Fruit fly (Drosophila melanogaster) whole organism, embryonic: ENCODE measurements around the gene CG34126.

ENCODE experiments used
- BtbVII ChIP-seq: fragments of 200-800 bp; sonication (Bioruptor generic); optimal IDR thresholded peaks from 3 replicates; lab custom pipeline; 2017; ENCODE audit warnings: missing biosample characterization, mild to moderate bottlenecking, missing genetic modification characterization
- CG10959 ChIP-seq: fragments of 200-800 bp; sonication (Bioruptor generic); IDR thresholded peaks from 2 replicates; pipeline ENCODE4 v1.3.6; 2022; ENCODE audit warnings: missing biosample characterization, missing genetic modification characterization
- CG14710 ChIP-seq: fragments of 200-800 bp; sonication (Bioruptor generic); optimal IDR thresholded peaks from 3 replicates; lab custom pipeline; 2019; ENCODE audit warnings: missing biosample characterization, mild to moderate bottlenecking, missing genetic modification characterization, moderate library complexity
- CG18619 ChIP-seq: fragments of 200-800 bp; sonication (Bioruptor generic); optimal IDR thresholded peaks from 3 replicates; lab custom pipeline; 2017; ENCODE audit warnings: missing biosample characterization, mild to moderate bottlenecking, missing genetic modification characterization
- CG2129 ChIP-seq: fragments of 200-800 bp; sonication (Bioruptor generic); IDR thresholded peaks from 2 replicates; pipeline ENCODE4 v1.3.6; 2022; ENCODE audit warnings: missing biosample characterization, missing genetic modification characterization; ENCODE audit not compliant: partially characterized antibody
- CG31365 ChIP-seq: fragments of 200-800 bp; sonication (Bioruptor generic); optimal IDR thresholded peaks from 2 replicates; lab custom pipeline; 2018; ENCODE audit warnings: missing biosample characterization, mild to moderate bottlenecking, missing genetic modification characterization
- CG3163 ChIP-seq: fragments of 200-800 bp; sonication (Bioruptor generic); optimal IDR thresholded peaks from 3 replicates; lab custom pipeline; 2016; ENCODE audit warnings: missing biosample characterization, missing genetic modification characterization
- CG34376 ChIP-seq: fragments of 200-800 bp; sonication (Bioruptor generic); optimal IDR thresholded peaks from 2 replicates; lab custom pipeline; 2018; ENCODE audit warnings: missing biosample characterization, mild to moderate bottlenecking, missing genetic modification characterization
- CG42726 ChIP-seq: fragments of 200-800 bp; sonication (Bioruptor generic); IDR thresholded peaks from 2 replicates; pipeline ENCODE4 v1.3.6; 2022; ENCODE audit warnings: missing biosample characterization, missing genetic modification characterization; ENCODE audit not compliant: partially characterized antibody
- CG4360 ChIP-seq: fragments of 200-800 bp; sonication (Bioruptor generic); IDR thresholded peaks from 2 replicates; pipeline ENCODE4 v1.3.6; 2022; ENCODE audit warnings: missing biosample characterization, missing genetic modification characterization
- CG5180 ChIP-seq: fragments of 200-800 bp; sonication (Bioruptor generic); optimal IDR thresholded peaks from 3 replicates; lab custom pipeline; 2017; ENCODE audit warnings: missing biosample characterization, missing genetic modification characterization, mild to moderate bottlenecking, moderate library complexity, missing genetic modification reagents
- CG6654 ChIP-seq: fragments of 200-800 bp; sonication (Bioruptor generic); optimal IDR thresholded peaks from 2 replicates; lab custom pipeline; 2017; ENCODE audit warnings: missing biosample characterization, mild to moderate bottlenecking, missing genetic modification characterization
- CG6689 ChIP-seq: fragments of 200-800 bp; sonication (Bioruptor generic); IDR thresholded peaks from 2 replicates; pipeline ENCODE4 v1.3.6; 2022; ENCODE audit warnings: missing biosample characterization, missing genetic modification characterization
- CG6813 ChIP-seq: fragments of 200-800 bp; sonication (Bioruptor generic); optimal IDR thresholded peaks from 2 replicates; lab custom pipeline; 2017; ENCODE audit warnings: missing biosample characterization, missing genetic modification characterization, mild to moderate bottlenecking, moderate library complexity, missing genetic modification reagents
- CG7745 ChIP-seq: fragments of 200-800 bp; sonication (Bioruptor generic); optimal IDR thresholded peaks from 2 replicates; lab custom pipeline; 2018; ENCODE audit warnings: missing biosample characterization, mild to moderate bottlenecking, missing genetic modification characterization, moderate library complexity
- CG9817 ChIP-seq: fragments of 200-800 bp; sonication (Bioruptor generic); optimal IDR thresholded peaks from 2 replicates; lab custom pipeline; 2018; ENCODE audit warnings: missing biosample characterization, mild to moderate bottlenecking, missing genetic modification characterization, moderate library complexity
- CrebB ChIP-seq: fragments of 200-800 bp; sonication (Bioruptor generic); optimal IDR thresholded peaks from 3 replicates; lab custom pipeline; 2018; ENCODE audit warnings: missing biosample characterization, mild to moderate bottlenecking, missing genetic modification characterization
- Deaf1 ChIP-seq: fragments of 200-800 bp; optimal IDR thresholded peaks from 3 replicates; lab custom pipeline; 2019; ENCODE audit warnings: missing biosample characterization, mild to moderate bottlenecking, missing genetic modification characterization, moderate library complexity
- Dll ChIP-seq: fragments of 200-800 bp; sonication (Bioruptor generic); IDR thresholded peaks from 4 replicates; pipeline ENCODE4 v1.3.6; 2022; ENCODE audit warnings: missing biosample characterization, missing genetic modification characterization; ENCODE audit not compliant: partially characterized antibody
- HLH54F ChIP-seq: fragments of 200-800 bp; sonication (Bioruptor generic); optimal IDR thresholded peaks from 3 replicates; lab custom pipeline; 2016; ENCODE audit warnings: missing biosample characterization, missing genetic modification characterization
- Lhr ChIP-seq: fragments of 200-800 bp; sonication (Bioruptor generic); optimal IDR thresholded peaks from 3 replicates; lab custom pipeline; 2017; ENCODE audit warnings: mild to moderate bottlenecking, missing biosample characterization, missing genetic modification reagents, missing genetic modification characterization
- Lpt ChIP-seq: fragments of >200 bp; optimal IDR thresholded peaks from 2 replicates; lab custom pipeline; 2018; ENCODE audit warnings: missing biosample characterization, missing genetic modification characterization
- Myb ChIP-seq: fragments of 200-800 bp; sonication (Bioruptor generic); optimal IDR thresholded peaks from 2 replicates; lab custom pipeline; 2016; ENCODE audit warnings: missing biosample characterization, missing genetic modification characterization
- Pdp1 ChIP-seq, 2 experiments: fragments of 200-800 bp; sonication (Bioruptor generic); optimal IDR thresholded peaks; 3 replicates each; lab custom pipeline; 2016; ENCODE audit warnings: missing biosample characterization in 2 of 2, missing genetic modification characterization in 2 of 2, mild to moderate bottlenecking in 1 of 2, moderate library complexity in 1 of 2
- Ssrp ChIP-seq: fragments of 200-800 bp; sonication (Bioruptor generic); optimal IDR thresholded peaks from 2 replicates; lab custom pipeline; 2018; ENCODE audit warnings: missing biosample characterization, mild to moderate bottlenecking, missing genetic modification characterization, moderate library complexity
- az2 ChIP-seq: fragments of 200-800 bp; sonication (Bioruptor generic); optimal IDR thresholded peaks from 3 replicates; lab custom pipeline; 2016; ENCODE audit warnings: missing biosample characterization, missing genetic modification characterization
- cad ChIP-seq: fragments of >200 bp; optimal IDR thresholded peaks from 2 replicates; lab custom pipeline; 2017; ENCODE audit warnings: missing biosample characterization, missing genetic modification characterization
- chif ChIP-seq, 2 experiments: fragments of 200-800 bp; sonication (Bioruptor generic); optimal IDR thresholded peaks; 3 replicates each; lab custom pipeline; 2016; ENCODE audit warnings: missing biosample characterization in 2 of 2, missing genetic modification characterization in 2 of 2
- chm ChIP-seq: fragments of 200-800 bp; sonication (Bioruptor generic); IDR thresholded peaks from 2 replicates; pipeline ENCODE4 v1.3.6; 2022; ENCODE audit warnings: missing biosample characterization, missing genetic modification characterization
- crc ChIP-seq: fragments of 200-800 bp; sonication (Bioruptor generic); optimal IDR thresholded peaks from 2 replicates; lab custom pipeline; 2016; ENCODE audit warnings: missing biosample characterization, missing genetic modification characterization
- da ChIP-seq: fragments of 200-800 bp; sonication (Bioruptor generic); optimal IDR thresholded peaks from 2 replicates; lab custom pipeline; 2016; ENCODE audit warnings: missing biosample characterization, missing genetic modification characterization
- ems ChIP-seq: fragments of 200-800 bp; sonication (Bioruptor generic); optimal IDR thresholded peaks from 3 replicates; lab custom pipeline; 2016; ENCODE audit warnings: missing biosample characterization, missing genetic modification characterization
- fd64A ChIP-seq: fragments of 200-800 bp; sonication (Bioruptor generic); optimal IDR thresholded peaks from 3 replicates; lab custom pipeline; 2018; ENCODE audit warnings: missing biosample characterization, mild to moderate bottlenecking, missing genetic modification characterization
- gfzf ChIP-seq: fragments of 200-800 bp; sonication (Bioruptor generic); optimal IDR thresholded peaks from 2 replicates; lab custom pipeline; 2016; ENCODE audit warnings: missing biosample characterization, mild to moderate bottlenecking, missing genetic modification characterization, moderate library complexity
- hkb ChIP-seq, 2 experiments: fragments of 200-800 bp in 1 of 2; fragments of >200 bp in 1 of 2; sonication (Bioruptor generic) in 1 of 2; IDR thresholded peaks in 1 of 2; optimal IDR thresholded peaks in 1 of 2; 2 replicates each; pipeline versions ENCODE4 v1.3.6 to Lab custom; 2017 to 2022; ENCODE audit warnings: missing biosample characterization in 1 of 2, missing genetic modification characterization in 1 of 2
- kay ChIP-seq: fragments of 200-800 bp; sonication (Bioruptor generic); optimal IDR thresholded peaks from 2 replicates; lab custom pipeline; 2016; ENCODE audit warnings: missing biosample characterization, missing genetic modification characterization
- nau ChIP-seq: fragments of 200-800 bp; sonication (Bioruptor generic); optimal IDR thresholded peaks from 3 replicates; lab custom pipeline; 2017; ENCODE audit warnings: missing biosample characterization, mild to moderate bottlenecking, missing genetic modification characterization, missing genetic modification reagents
- nerfin-1 ChIP-seq: fragments of 200-800 bp; sonication (Bioruptor generic); optimal IDR thresholded peaks from 3 replicates; lab custom pipeline; 2019; ENCODE audit warnings: missing biosample characterization, mild to moderate bottlenecking, missing genetic modification characterization, moderate library complexity
- onecut ChIP-seq: fragments of 200-800 bp; sonication (Bioruptor generic); IDR thresholded peaks from 2 replicates; pipeline ENCODE4 v1.3.6; 2022; ENCODE audit warnings: missing biosample characterization, missing genetic modification characterization
- otp ChIP-seq: fragments of 200-800 bp; sonication (Bioruptor generic); IDR thresholded peaks from 3 replicates; pipeline ENCODE4, ENCODE4 v1.3.6; 2022; ENCODE audit warnings: missing biosample characterization, missing genetic modification characterization
- pita ChIP-seq: fragments of 200-800 bp; sonication (Bioruptor generic); optimal IDR thresholded peaks from 2 replicates; lab custom pipeline; 2017; ENCODE audit warnings: missing biosample characterization, mild to moderate bottlenecking, missing genetic modification characterization
- sd ChIP-seq: fragments of 200-800 bp; sonication (Bioruptor generic); optimal IDR thresholded peaks from 3 replicates; lab custom pipeline; 2018; ENCODE audit warnings: missing biosample characterization, mild to moderate bottlenecking, missing genetic modification characterization, moderate library complexity
- sens ChIP-seq: fragments of 200-800 bp; sonication (Bioruptor generic); peaks from one replicate; lab custom pipeline; 2016; ENCODE audit warnings: missing biosample characterization, missing genetic modification characterization
- tgo ChIP-seq: fragments of 200-800 bp; sonication (Bioruptor generic); IDR thresholded peaks from 3 replicates; pipeline ENCODE4 v1.3.6; 2022; ENCODE audit warnings: missing biosample characterization, missing genetic modification characterization
- tll ChIP-seq, 2 experiments: fragments of 200-800 bp in 1 of 2; fragments of >200 bp in 1 of 2; sonication (Bioruptor generic) in 1 of 2; optimal IDR thresholded peaks; 2 replicates each; lab custom pipeline; 2017 to 2019; ENCODE audit warnings: missing biosample characterization in 2 of 2, missing genetic modification characterization in 2 of 2, mild to moderate bottlenecking in 1 of 2, moderate library complexity in 1 of 2
- unc-4 ChIP-seq: fragments of 200-800 bp; sonication (Bioruptor generic); IDR thresholded peaks from 2 replicates; pipeline ENCODE4 v1.3.6; 2022; ENCODE audit warnings: missing biosample characterization, missing genetic modification characterization; ENCODE audit not compliant: partially characterized antibody
- wek ChIP-seq: fragments of 200-800 bp; sonication (Bioruptor generic); optimal IDR thresholded peaks from 3 replicates; lab custom pipeline; 2018; ENCODE audit warnings: missing biosample characterization, mild to moderate bottlenecking, missing genetic modification characterization, moderate library complexity
- zen ChIP-seq: fragments of 200-800 bp; sonication (Bioruptor generic); optimal IDR thresholded peaks from 3 replicates; lab custom pipeline; 2018; ENCODE audit warnings: missing biosample characterization, mild to moderate bottlenecking, missing genetic modification characterization, moderate library complexity

The CG34126 gene

DNA sequence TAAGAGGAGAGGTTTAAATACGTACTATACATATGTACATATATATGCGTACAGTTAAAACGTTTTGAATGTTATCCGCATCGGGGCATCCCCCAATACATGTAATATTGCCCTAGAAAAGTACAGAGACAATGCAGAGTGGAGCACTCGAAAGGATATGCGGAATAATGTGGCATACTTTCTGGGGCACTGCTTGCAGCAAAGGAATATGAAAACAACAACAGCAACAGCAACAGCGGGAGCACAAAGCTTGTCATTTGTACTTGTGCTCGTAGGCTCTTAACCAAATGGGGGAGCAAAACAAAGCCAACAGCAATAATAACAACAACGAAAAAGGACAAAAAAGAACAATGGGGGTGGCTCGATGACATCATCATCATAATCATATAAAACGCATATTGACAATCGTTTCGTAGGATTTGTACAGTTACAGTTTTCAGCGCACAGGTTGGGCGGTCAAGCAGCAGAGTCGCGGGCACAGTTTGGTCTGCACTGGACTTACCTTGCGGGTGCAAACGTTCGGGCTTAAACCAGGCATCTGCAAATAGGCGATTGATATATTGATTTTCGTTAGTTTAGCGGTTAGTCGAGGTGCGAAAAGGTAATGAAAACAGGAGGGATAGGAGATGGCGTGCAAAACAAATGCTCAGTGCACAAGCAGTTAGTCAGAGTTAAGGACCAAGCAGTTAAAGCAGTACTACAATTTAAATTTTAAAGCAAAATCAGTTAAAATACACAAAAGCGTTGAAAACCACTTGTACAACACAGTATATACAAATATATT, 22.4 kb downstream of the CG34126 start (continued):
- peak; percentile 84 for TF ChIP-seq cad
- TF ChIP-seq CG6654 (GFP tag; lab: Kevin White, UChicago): peak; percentile 97
- TF ChIP-seq chif (GFP tag; optimal IDR thresholded peaks at IDR 0.05; lab: Kevin White, UChicago): no peak
- TF ChIP-seq wek (GFP tag; lab: Kevin White, UChicago): no peak
- no peak for TF ChIP-seq pita
- no peak for TF ChIP-seq onecut (GFP tag; lab: Robert Waterston, UW)
- TF ChIP-seq CG9817 (tag; lab: Kevin White, UChicago): no peak
- peak; percentile 77 for TF ChIP-seq CG4360 (GFP tag; lab: Robert Waterston, UW)
- no peak for TF ChIP-seq CG18619 (GFP tag; lab: Kevin White, UChicago)
- no peak for TF ChIP-seq kay (GFP tag; lab: Kevin White, UChicago)
- no peak for TF ChIP-seq CG3163 (GFP tag; lab: Kevin White, UChicago)
- peak; percentile 42 for TF ChIP-seq sens (GFP tag; lab: Kevin White, UChicago)
- no peak for TF ChIP-seq Dll
- TF ChIP-seq fd64A: no peak
- no peak for TF ChIP-seq CG6689 (GFP tag; lab: Robert Waterston, UW)
- no peak for TF ChIP-seq CG10959 (GFP tag; lab: Robert Waterston, UW)
- TF ChIP-seq zen (tag; lab: Kevin White, UChicago): no peak
- TF ChIP-seq CG34376: no peak
- no peak for TF ChIP-seq unc-4 (GFP tag; lab: Robert Waterston, UW)
- no peak for TF ChIP-seq CG5180
- TF ChIP-seq ems (GFP tag; lab: Kevin White, UChicago): no peak
- no peak for TF ChIP-seq Myb (GFP tag; lab: Kevin White, UChicago)
- no peak for TF ChIP-seq CrebB
- TF ChIP-seq BtbVII (GFP tag; lab: Kevin White, UChicago): no peak
- TF ChIP-seq az2: no peak
- no peak for TF ChIP-seq nerfin-1 (tag; lab: Kevin White, UChicago)
- no peak for TF ChIP-seq CG6813 (GFP tag; lab: Kevin White, UChicago)
- no peak for TF ChIP-seq sd
- no peak for TF ChIP-seq Pdp1 (GFP tag; optimal IDR thresholded peaks at IDR 0.05; lab: Kevin White, UChicago)
- no peak for TF ChIP-seq otp (GFP tag; lab: Robert Waterston, UW)
- TF ChIP-seq CG7745: no peak
- no peak; the same call in 1 of the 2 replicates for TF ChIP-seq CG42726
- peak in 1 of 2 experiments; percentile 46 for TF ChIP-seq tll (GFP tag; optimal IDR thresholded peaks at IDR 0.05; lab: Kevin White, UChicago)
- TF ChIP-seq Ssrp (tag; lab: Kevin White, UChicago): no peak
- no peak for TF ChIP-seq Deaf1 (tag; lab: Kevin White, UChicago)
- TF ChIP-seq gfzf (GFP tag; lab: Kevin White, UChicago): no peak
- TF ChIP-seq chm (GFP tag; lab: Robert Waterston, UW): no peak
- TF ChIP-seq tgo (GFP tag; lab: Robert Waterston, UW): no peak
- no peak for TF ChIP-seq hkb (optimal IDR thresholded peaks at IDR 0.05; lab: Kevin White, UChicago)
- TF ChIP-seq hkb (GFP tag; IDR thresholded peaks at IDR 0.05; lab: Robert Waterston, UW): no peak
- TF ChIP-seq CG2129 (GFP tag; lab: Robert Waterston, UW): no peak
- no peak for TF ChIP-seq Lhr (GFP tag; lab: Kevin White, UChicago)
- TF ChIP-seq da (GFP tag; lab: Kevin White, UChicago): no peak
- no peak for TF ChIP-seq Lpt
- TF ChIP-seq crc (GFP tag; lab: Kevin White, UChicago): no peak
- TF ChIP-seq HLH54F (GFP tag; lab: Kevin White, UChicago): no peak
- no peak for TF ChIP-seq nau (GFP tag; lab: Kevin White, UChicago)
- TF ChIP-seq CG31365 (tag; lab: Kevin White, UChicago): peak; percentile 81
- TF ChIP-seq CG14710 (tag; lab: Kevin White, UChicago): no peak
